Fruit fly (Drosophila melanogaster) whole organism, embryonic: ENCODE measurements around the gene CG43136.

ENCODE experiments used
- ATbp ChIP-seq: fragments of 200-800 bp; sonication (Bioruptor generic); optimal IDR thresholded peaks from 2 replicates; lab custom pipeline; 2017; ENCODE audit warnings: missing biosample characterization, mild to moderate bottlenecking, missing genetic modification characterization, missing genetic modification reagents
- B-H2 ChIP-seq: fragments of 200-800 bp; sonication (Bioruptor generic); optimal IDR thresholded peaks from 2 replicates; lab custom pipeline; 2018; ENCODE audit warnings: missing biosample characterization, mild to moderate bottlenecking, missing genetic modification characterization
- CG12155 ChIP-seq: fragments of 200-800 bp; sonication (Bioruptor generic); optimal IDR thresholded peaks from 3 replicates; lab custom pipeline; 2016; ENCODE audit warnings: missing biosample characterization, missing genetic modification characterization
- CG13296 ChIP-seq: fragments of 200-800 bp; sonication (Bioruptor generic); optimal IDR thresholded peaks from 3 replicates; lab custom pipeline; 2018; ENCODE audit warnings: missing biosample characterization, mild to moderate bottlenecking, missing genetic modification characterization
- CG14860 ChIP-seq: fragments of 200-800 bp; sonication (Bioruptor generic); IDR thresholded peaks from 3 replicates; pipeline ENCODE4 v1.3.6; 2022; ENCODE audit warnings: missing biosample characterization, missing genetic modification characterization; ENCODE audit not compliant: partially characterized antibody
- CG15514 ChIP-seq: fragments of 200-800 bp; sonication (Bioruptor generic); optimal IDR thresholded peaks from 3 replicates; lab custom pipeline; 2017; ENCODE audit warnings: missing biosample characterization, missing genetic modification characterization, mild to moderate bottlenecking, moderate library complexity, missing genetic modification reagents
- CG1602 ChIP-seq: fragments of 200-800 bp; sonication (Bioruptor generic); optimal IDR thresholded peaks from 3 replicates; lab custom pipeline; 2016; ENCODE audit warnings: missing biosample characterization, missing genetic modification characterization
- CG17829 ChIP-seq: fragments of 200-800 bp; optimal IDR thresholded peaks from 2 replicates; lab custom pipeline; 2019; ENCODE audit warnings: missing biosample characterization, mild to moderate bottlenecking, missing genetic modification characterization, moderate library complexity
- CG18599 ChIP-seq: fragments of 200-800 bp; sonication (Bioruptor generic); optimal IDR thresholded peaks from 3 replicates; lab custom pipeline; 2017; ENCODE audit warnings: missing biosample characterization, missing genetic modification characterization, mild to moderate bottlenecking, moderate library complexity, missing genetic modification reagents
- CG2120 ChIP-seq: fragments of 200-800 bp; sonication (Bioruptor generic); optimal IDR thresholded peaks from 3 replicates; lab custom pipeline; 2016; ENCODE audit warnings: missing biosample characterization, missing genetic modification characterization
- CG31224 ChIP-seq: fragments of 200-800 bp; sonication (Bioruptor generic); IDR thresholded peaks from 2 replicates; pipeline ENCODE4 v1.3.6; 2022; ENCODE audit warnings: missing biosample characterization, missing genetic modification characterization
- CG3407 ChIP-seq: fragments of 200-800 bp; sonication (Bioruptor generic); optimal IDR thresholded peaks from 2 replicates; lab custom pipeline; 2018; ENCODE audit warnings: missing biosample characterization, mild to moderate bottlenecking, missing genetic modification characterization
- CG34224 ChIP-seq: fragments of 200-800 bp; sonication (Bioruptor generic); IDR thresholded peaks from 3 replicates; pipeline ENCODE4 v1.3.6; 2022; ENCODE audit warnings: missing biosample characterization, missing genetic modification characterization; ENCODE audit not compliant: partially characterized antibody
- CG34376 ChIP-seq: fragments of 200-800 bp; sonication (Bioruptor generic); optimal IDR thresholded peaks from 2 replicates; lab custom pipeline; 2018; ENCODE audit warnings: missing biosample characterization, mild to moderate bottlenecking, missing genetic modification characterization
- CG3838 ChIP-seq: fragments of 200-800 bp; sonication (Bioruptor generic); optimal IDR thresholded peaks from 3 replicates; lab custom pipeline; 2016; ENCODE audit warnings: missing biosample characterization, missing genetic modification characterization
- CG4282 ChIP-seq: fragments of 200-800 bp; sonication (Bioruptor generic); optimal IDR thresholded peaks from 2 replicates; lab custom pipeline; 2016; ENCODE audit warnings: missing biosample characterization, missing genetic modification characterization
- CG4360 ChIP-seq: fragments of 200-800 bp; sonication (Bioruptor generic); IDR thresholded peaks from 2 replicates; pipeline ENCODE4 v1.3.6; 2022; ENCODE audit warnings: missing biosample characterization, missing genetic modification characterization
- CG7357 ChIP-seq: fragments of 200-800 bp; sonication (Bioruptor generic); IDR thresholded peaks from 3 replicates; pipeline ENCODE4 v1.3.6; 2022; ENCODE audit warnings: missing biosample characterization, missing genetic modification characterization
- CG7987 ChIP-seq: fragments of 200-800 bp; sonication (Bioruptor generic); optimal IDR thresholded peaks from 2 replicates; lab custom pipeline; 2018; ENCODE audit warnings: missing biosample characterization, mild to moderate bottlenecking, missing genetic modification characterization, moderate library complexity
- CG8290 ChIP-seq, 3 experiments: fragments of 200-800 bp; sonication (Bioruptor generic); optimal IDR thresholded peaks; 2 replicates each; lab custom pipeline; 2016 to 2019; ENCODE audit warnings: missing biosample characterization in 3 of 3, missing genetic modification characterization in 3 of 3, mild to moderate bottlenecking in 2 of 3, moderate library complexity in 1 of 3
- CG8478 ChIP-seq: fragments of >200 bp; optimal IDR thresholded peaks from 2 replicates; lab custom pipeline; 2018
- CG9797 ChIP-seq: fragments of 200-800 bp; sonication (Bioruptor generic); optimal IDR thresholded peaks from 3 replicates; lab custom pipeline; 2018; ENCODE audit warnings: missing biosample characterization, mild to moderate bottlenecking, missing genetic modification characterization
- CG9932 ChIP-seq: fragments of 200-800 bp; sonication (Bioruptor generic); IDR thresholded peaks from 2 replicates; pipeline ENCODE4 v1.3.6; 2022; ENCODE audit warnings: missing biosample characterization, missing genetic modification characterization
- Dbx ChIP-seq: fragments of 200-800 bp; sonication (Bioruptor generic); IDR thresholded peaks from 3 replicates; pipeline ENCODE4 v1.3.6; 2022; ENCODE audit warnings: missing biosample characterization, missing genetic modification characterization
- Mrtf ChIP-seq: fragments of 200-800 bp; sonication (Bioruptor generic); IDR thresholded peaks from 3 replicates; pipeline ENCODE4 v1.3.6; 2022; ENCODE audit warnings: missing biosample characterization, missing genetic modification characterization
- Ptx1 ChIP-seq: fragments of 200-800 bp; sonication (Bioruptor generic); IDR thresholded peaks from 2 replicates; pipeline ENCODE4 v1.3.6; 2022; ENCODE audit warnings: missing biosample characterization, missing genetic modification characterization
- Ssrp ChIP-seq: fragments of 200-800 bp; sonication (Bioruptor generic); optimal IDR thresholded peaks from 2 replicates; lab custom pipeline; 2018; ENCODE audit warnings: missing biosample characterization, mild to moderate bottlenecking, missing genetic modification characterization, moderate library complexity
- bowl ChIP-seq: fragments of 200-800 bp; sonication (Bioruptor generic); IDR thresholded peaks from 2 replicates; pipeline ENCODE4 v1.3.6; 2022; ENCODE audit warnings: missing biosample characterization, missing genetic modification characterization
- cg ChIP-seq: fragments of 200-800 bp; sonication (Bioruptor generic); optimal IDR thresholded peaks from 3 replicates; lab custom pipeline; 2019; ENCODE audit warnings: missing biosample characterization, mild to moderate bottlenecking, missing genetic modification characterization, moderate library complexity
- dmrt11E ChIP-seq: fragments of 200-800 bp; sonication (Bioruptor generic); optimal IDR thresholded peaks from 3 replicates; lab custom pipeline; 2018; ENCODE audit warnings: missing biosample characterization, mild to moderate bottlenecking, missing genetic modification characterization, moderate library complexity
- dpn ChIP-seq, 2 experiments: fragments of 200-800 bp; sonication (Bioruptor generic); optimal IDR thresholded peaks; 3 replicates each; lab custom pipeline; 2016; ENCODE audit warnings: missing biosample characterization in 2 of 2, missing genetic modification characterization in 2 of 2
- ewg ChIP-seq: fragments of 200-800 bp; sonication (Bioruptor generic); optimal IDR thresholded peaks from 3 replicates; lab custom pipeline; 2017; ENCODE audit warnings: mild to moderate bottlenecking, missing biosample characterization, missing genetic modification reagents, missing genetic modification characterization
- exex ChIP-seq: fragments of 200-800 bp; sonication (Bioruptor generic); optimal IDR thresholded peaks from 4 replicates; lab custom pipeline; 2018; ENCODE audit warnings: missing biosample characterization, mild to moderate bottlenecking, missing genetic modification characterization, moderate library complexity
- fd102C ChIP-seq: fragments of 200-800 bp; sonication (Bioruptor generic); optimal IDR thresholded peaks from 2 replicates; lab custom pipeline; 2018; ENCODE audit warnings: missing biosample characterization, mild to moderate bottlenecking, missing genetic modification characterization, moderate library complexity
- fd64A ChIP-seq: fragments of 200-800 bp; sonication (Bioruptor generic); optimal IDR thresholded peaks from 3 replicates; lab custom pipeline; 2018; ENCODE audit warnings: missing biosample characterization, mild to moderate bottlenecking, missing genetic modification characterization
- fd96Cb ChIP-seq: fragments of 200-800 bp; sonication (Bioruptor generic); optimal IDR thresholded peaks from 2 replicates; lab custom pipeline; 2018; ENCODE audit warnings: missing biosample characterization, mild to moderate bottlenecking, missing genetic modification characterization, moderate library complexity
- gcm ChIP-seq: fragments of 200-800 bp; sonication (Bioruptor generic); optimal IDR thresholded peaks from 2 replicates; lab custom pipeline; 2019; ENCODE audit warnings: missing biosample characterization, mild to moderate bottlenecking, missing genetic modification characterization, moderate library complexity
- grn ChIP-seq: fragments of 200-800 bp; sonication (Bioruptor generic); optimal IDR thresholded peaks from 3 replicates; lab custom pipeline; 2017; ENCODE audit warnings: missing biosample characterization, missing genetic modification characterization
- h ChIP-seq: fragments of >200 bp; optimal IDR thresholded peaks from 2 replicates; lab custom pipeline; 2017
- ind ChIP-seq: fragments of 200-800 bp; sonication (Bioruptor generic); optimal IDR thresholded peaks from 3 replicates; lab custom pipeline; 2016; ENCODE audit warnings: missing biosample characterization, missing genetic modification characterization
- jumu ChIP-seq: fragments of 200-800 bp; sonication (Bioruptor generic); optimal IDR thresholded peaks from 3 replicates; lab custom pipeline; 2016; ENCODE audit warnings: missing biosample characterization, missing genetic modification characterization
- ken ChIP-seq: fragments of 200-800 bp; sonication (Bioruptor generic); IDR thresholded peaks from 3 replicates; pipeline ENCODE4 v1.3.6; 2022; ENCODE audit warnings: missing biosample characterization, missing genetic modification characterization
- nerfin-2 ChIP-seq: fragments of 200-800 bp; sonication (Bioruptor generic); IDR thresholded peaks from 2 replicates; pipeline ENCODE4 v1.3.6; 2022; ENCODE audit warnings: missing biosample characterization, missing genetic modification characterization; ENCODE audit not compliant: partially characterized antibody
- p53 ChIP-seq: fragments of 200-800 bp; sonication (Bioruptor generic); optimal IDR thresholded peaks from 2 replicates; lab custom pipeline; 2016; ENCODE audit warnings: missing biosample characterization, missing genetic modification characterization
- pb ChIP-seq: fragments of 200-800 bp; sonication (Bioruptor generic); optimal IDR thresholded peaks from 3 replicates; lab custom pipeline; 2016; ENCODE audit warnings: missing biosample characterization, missing genetic modification characterization
- prd ChIP-seq, 3 experiments: fragments of >200 bp in 2 of 3; fragments of 200-800 bp in 1 of 3; sonication (Bioruptor generic) in 1 of 3; optimal IDR thresholded peaks in 2 of 3; IDR thresholded peaks in 1 of 3; 2 replicates in 2 of 3; 3 replicates in 1 of 3; pipeline versions ENCODE4 v1.3.6 to Lab custom; 2017 to 2022; ENCODE audit warnings: missing biosample characterization in 1 of 3, missing genetic modification characterization in 1 of 3
- run ChIP-seq: fragments of 200-800 bp; sonication (Bioruptor generic); optimal IDR thresholded peaks from 3 replicates; lab custom pipeline; 2018; ENCODE audit warnings: missing biosample characterization, mild to moderate bottlenecking, missing genetic modification characterization
- sens-2 ChIP-seq: fragments of 200-800 bp; sonication (Bioruptor generic); IDR thresholded peaks from 2 replicates; pipeline ENCODE4 v1.3.6; 2022; ENCODE audit warnings: missing biosample characterization, missing genetic modification characterization
- tap ChIP-seq: fragments of 200-800 bp; optimal IDR thresholded peaks from 3 replicates; lab custom pipeline; 2019; ENCODE audit warnings: missing biosample characterization, mild to moderate bottlenecking, missing genetic modification characterization, moderate library complexity
- tin ChIP-seq: fragments of 200-800 bp; sonication (Bioruptor generic); optimal IDR thresholded peaks from 3 replicates; lab custom pipeline; 2016; ENCODE audit warnings: missing biosample characterization, missing genetic modification characterization
- wdn ChIP-seq: fragments of 200-800 bp; sonication (Bioruptor generic); IDR thresholded peaks from 2 replicates; pipeline ENCODE4 v1.3.6; 2022; ENCODE audit warnings: missing biosample characterization, missing genetic modification characterization

Gene CG43136

dm6 chrX:5879543-5879943 is 26.0 kb downstream of the CG43136 start, which contains the start of the genes Usp30 and CG16721 (continued):
- TF ChIP-seq CG14860 (GFP tag; lab: Robert Waterston, UW) (peak; percentile 66), CG7987 (GFP tag; lab: Kevin White, UChicago) (no peak), Mrtf (GFP tag; lab: Robert Waterston, UW) (no peak), ind (GFP tag; lab: Kevin White, UChicago) (peak; percentile 42), CG34376 (GFP tag; lab: Kevin White, UChicago) (peak; percentile 46), exex (no peak), ken (GFP tag; lab: Robert Waterston, UW) (peak; percentile 50; the same call in 2 of the 3 replicates), grn (GFP tag; lab: Kevin White, UChicago) (no peak), CG1602 (GFP tag; lab: Kevin White, UChicago) (no peak), CG18599 (peak; percentile 62), dpn (GFP tag; optimal IDR thresholded peaks at IDR 0.05; lab: Kevin White, UChicago) (peak; percentile 59 to 66), CG8478 (lab: Kevin White, UChicago) (no peak), CG3407 (GFP tag; lab: Kevin White, UChicago) (no peak), prd (optimal IDR thresholded peaks at IDR 0.05; lab: Kevin White, UChicago) (no peak), prd (GFP tag; IDR thresholded peaks at IDR 0.05; lab: Robert Waterston, UW) (0 out of 3 replicates have a peak, but pooled peaks have one; percentile 5), nerfin-2 (GFP tag; lab: Robert Waterston, UW) (peak; percentile 71), ATbp (GFP tag; lab: Kevin White, UChicago) (no peak), CG3838 (GFP tag; lab: Kevin White, UChicago) (no peak), CG4360 (no peak), jumu (GFP tag; lab: Kevin White, UChicago) (peak; percentile 31), Ssrp (no peak), ewg (no peak), CG7357 (GFP tag; lab: Robert Waterston, UW) (no peak), p53 (GFP tag; lab: Kevin White, UChicago) (no peak), run (tag; lab: Kevin White, UChicago) (no peak), CG17829 (tag; lab: Kevin White, UChicago) (peak; percentile 18), cg (GFP tag; lab: Kevin White, UChicago) (no peak), Dbx (GFP tag; lab: Robert Waterston, UW) (peak; percentile 51; the same call in 2 of the 3 replicates), CG12155 (peak; percentile 41), CG15514 (GFP tag; lab: Kevin White, UChicago) (peak; percentile 71), tap (tag; lab: Kevin White, UChicago) (no peak), CG2120 (GFP tag; lab: Kevin White, UChicago) (peak; percentile 82), fd64A (GFP tag; lab: Kevin White, UChicago) (no peak), CG4282 (GFP tag; lab: Kevin White, UChicago) (peak; percentile 56), Ptx1 (GFP tag; lab: Robert Waterston, UW) (no peak), pb (GFP tag; lab: Kevin White, UChicago) (peak; percentile 37), B-H2 (GFP tag; lab: Kevin White, UChicago) (peak; percentile 60), tin (peak; percentile 37), CG34224 (peak; percentile 87), dmrt11E (tag; lab: Kevin White, UChicago) (peak; percentile 10), CG9932 (GFP tag; lab: Robert Waterston, UW) (peak; percentile 71), fd102C (GFP tag; lab: Kevin White, UChicago) (no peak), h (lab: Kevin White, UChicago) (no peak), wdn (GFP tag; lab: Robert Waterston, UW) (no peak), fd96Cb (tag; lab: Kevin White, UChicago) (no peak), CG31224 (no peak), bowl (GFP tag; lab: Robert Waterston, UW) (no peak), sens-2 (GFP tag; lab: Robert Waterston, UW) (no peak), gcm (GFP tag; lab: Kevin White, UChicago) (peak; percentile 9), CG8290 (GFP tag; optimal IDR thresholded peaks at IDR 0.05; lab: Kevin White, UChicago) (peak; percentile 77), CG8290 (tag; optimal IDR thresholded peaks at IDR 0.05; lab: Kevin White, UChicago) (peak in 1 of 2 experiments; percentile 42), CG13296 (GFP tag; lab: Kevin White, UChicago) (peak; percentile 57), CG9797 (GFP tag; lab: Kevin White, UChicago) (peak; percentile 22)
